Worm (Caenorhabditis elegans): ENCODE measurements around the gene str-9.

DNA sequence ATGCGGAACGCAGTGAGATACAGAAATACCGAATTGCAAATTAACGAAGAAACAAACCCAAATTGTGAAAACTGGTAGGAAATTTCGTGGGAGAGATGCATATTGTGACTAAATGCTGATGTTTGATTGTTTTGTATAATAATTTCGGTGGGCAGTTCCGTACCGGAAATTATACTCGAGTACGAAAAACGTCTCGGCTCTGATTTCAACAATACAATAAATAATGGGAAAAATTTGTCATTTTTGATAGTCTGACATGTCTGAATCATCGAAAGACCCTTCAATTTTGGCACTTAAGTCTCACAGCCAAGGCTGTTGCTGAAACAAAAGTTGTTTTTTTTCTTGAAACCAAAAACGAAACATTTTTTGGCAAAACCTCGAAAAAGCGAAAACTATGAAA lies 6.5 kb upstream of the str-9 start, which contains the start of gene str-43:
- no peak for TF ChIP-seq bed-3 (GFP tag; optimal IDR thresholded peaks at IDR 0.05)
- TF ChIP-seq ces-1 (GFP tag; optimal IDR thresholded peaks at IDR 0.05): no peak
